Worm (Caenorhabditis elegans): Measurements from ENCODE around the gene F56D6.23.

The F56D6.23 gene

DNA sequence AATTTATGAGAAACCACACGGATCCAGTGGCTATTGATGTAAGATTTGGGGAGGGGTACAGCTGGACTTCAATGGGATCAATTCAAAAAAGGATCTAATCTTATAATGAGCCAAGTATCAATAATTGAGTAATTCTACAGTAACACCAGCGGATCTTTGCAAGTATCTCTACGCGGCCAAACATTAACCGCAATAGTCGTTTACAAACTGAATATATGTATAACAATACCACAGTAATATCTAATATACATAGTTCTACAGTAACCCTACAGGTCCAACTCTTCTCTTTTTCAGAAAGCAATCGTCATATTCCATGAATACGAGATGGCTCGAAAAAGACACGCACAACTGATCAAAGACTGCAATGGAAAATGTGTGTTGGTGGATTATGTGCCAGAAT, 26.2 kb upstream of the F56D6.23 start, which contains the start of gene F56D6.9:
Gene F56D6.9 (plus strand): TSS at position 301 of the 400 bp plus-strand sequence.
- TF ChIP-seq sma-9 (GFP tag; optimal IDR thresholded peaks at IDR 0.05) (no peak), sma-9 (tag; optimal IDR thresholded peaks at IDR 0.05) (no peak), elt-1 (tag; optimal IDR thresholded peaks at IDR 0.05) (no peak), alr-1 (tag; optimal IDR thresholded peaks at IDR 0.05) (no peak), mdl-1 (tag; optimal IDR thresholded peaks at IDR 0.05) (no peak), C34F6.9 (tag; optimal IDR thresholded peaks at IDR 0.05) (no peak), unc-62 (GFP tag; optimal IDR thresholded peaks at IDR 0.05) (no peak), mbf-1 (tag; optimal IDR thresholded peaks at IDR 0.05) (no peak), lin-11 (tag; optimal IDR thresholded peaks at IDR 0.05) (no peak), R02D3.7 (tag; optimal IDR thresholded peaks at IDR 0.05) (no peak), sem-4 (tag; optimal IDR thresholded peaks at IDR 0.05) (no peak), nhr-21 (tag; optimal IDR thresholded peaks at IDR 0.05) (no peak), nhr-25 (tag; optimal IDR thresholded peaks at IDR 0.05) (no peak), ceh-82 (tag; optimal IDR thresholded peaks at IDR 0.05) (no peak), aly-2 (tag; optimal IDR thresholded peaks at IDR 0.05) (no peak), nhr-12 (tag; optimal IDR thresholded peaks at IDR 0.05) (no peak), ama-1 (optimal IDR thresholded peaks at IDR 0.05) (no peak), gmeb-1 (tag; optimal IDR thresholded peaks at IDR 0.05) (no peak), fos-1 (tag; optimal IDR thresholded peaks at IDR 0.05) (no peak), zag-1 (tag; optimal IDR thresholded peaks at IDR 0.05) (no peak), dmd-4 (tag; optimal IDR thresholded peaks at IDR 0.05) (no peak)

DNA sequence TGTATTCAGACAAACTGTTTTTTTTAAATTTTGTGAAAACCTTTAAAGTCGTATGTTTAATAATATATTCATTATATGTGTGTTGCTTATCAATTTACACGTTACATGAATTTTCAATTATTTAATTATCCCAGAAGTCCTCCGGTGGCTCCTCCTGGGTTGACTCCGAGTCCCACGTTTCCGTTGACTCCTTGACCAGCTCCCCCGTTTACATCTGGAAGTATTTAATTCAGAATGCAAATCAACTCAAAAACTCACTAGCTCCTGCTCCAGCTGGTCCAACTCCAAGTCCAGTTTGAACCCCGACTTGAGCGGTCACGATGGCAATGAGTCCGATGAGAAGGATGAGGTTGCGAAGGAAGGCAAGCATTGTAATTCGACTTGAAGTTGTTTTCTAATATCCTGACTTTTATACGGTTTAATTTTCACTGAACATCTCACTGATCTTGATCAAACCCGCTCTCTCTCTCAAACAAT, 24.2 kb upstream of the F56D6.23 start, which contains the start of gene F56D6.8:
Gene F56D6.8 (minus strand): TSS at position 427 of the 477 bp plus-strand sequence.
- TF ChIP-seq R02D3.7 (tag; optimal IDR thresholded peaks at IDR 0.05): no peak
- TF ChIP-seq blmp-1 (tag; optimal IDR thresholded peaks at IDR 0.05; ENCODE audit: insufficient read depth): no peak
- no peak for TF ChIP-seq egl-27 (tag; optimal IDR thresholded peaks at IDR 0.05)
- TF ChIP-seq sma-3 (GFP tag; optimal IDR thresholded peaks at IDR 0.05): no peak
- no peak for TF ChIP-seq sma-9 (GFP tag; optimal IDR thresholded peaks at IDR 0.05)
- no peak for TF ChIP-seq sma-9 (tag; optimal IDR thresholded peaks at IDR 0.05)
- no peak for TF ChIP-seq F13H6.1 (tag; optimal IDR thresholded peaks at IDR 0.05)
- no peak for TF ChIP-seq ZK546.5 (tag; optimal IDR thresholded peaks at IDR 0.05)
- TF ChIP-seq nhr-25 (tag; optimal IDR thresholded peaks at IDR 0.05): no peak
- TF ChIP-seq nhr-10 (tag; optimal IDR thresholded peaks at IDR 0.05): no peak
- no peak for TF ChIP-seq nhr-77 (tag; optimal IDR thresholded peaks at IDR 0.05)
- no peak for TF ChIP-seq unc-55 (GFP tag; optimal IDR thresholded peaks at IDR 0.05)
- no peak for TF ChIP-seq nhr-21 (tag; optimal IDR thresholded peaks at IDR 0.05)
- TF ChIP-seq mab-5 (tag; optimal IDR thresholded peaks at IDR 0.05): no peak
- TF ChIP-seq C34F6.9 (tag; optimal IDR thresholded peaks at IDR 0.05): no peak
- TF ChIP-seq ceh-16 (tag; optimal IDR thresholded peaks at IDR 0.05): no peak
- no peak for TF ChIP-seq elt-1 (tag; optimal IDR thresholded peaks at IDR 0.05)
- no peak for TF ChIP-seq sem-4 (tag; optimal IDR thresholded peaks at IDR 0.05)
- TF ChIP-seq unc-62 (GFP tag; optimal IDR thresholded peaks at IDR 0.05): no peak
- no peak for TF ChIP-seq lin-11 (tag; optimal IDR thresholded peaks at IDR 0.05)
- TF ChIP-seq ztf-11 (tag; optimal IDR thresholded peaks at IDR 0.05): no peak

DNA sequence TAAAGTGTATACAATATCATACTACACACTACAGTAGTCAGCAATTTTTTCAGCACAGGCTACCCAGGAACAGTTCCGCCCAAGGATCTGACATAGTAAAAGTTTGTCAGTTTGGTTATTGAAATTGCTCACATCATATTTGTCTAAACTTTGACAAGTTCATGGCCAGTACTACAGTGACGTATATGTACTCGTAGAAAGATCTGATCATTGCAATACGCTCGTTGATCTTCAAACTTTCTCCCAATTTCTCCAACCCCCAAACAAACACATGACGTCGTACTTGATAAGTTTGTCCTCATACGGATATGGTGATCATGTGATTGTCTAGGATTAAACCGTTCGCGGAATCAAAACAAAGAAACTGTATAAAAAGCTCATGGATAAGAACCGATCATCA, 23.5 kb upstream of the F56D6.23 start, which contains the start of gene dct-8:
Gene dct-8 (plus strand): TSS at position 301 of the 400 bp plus-strand sequence.
- TF ChIP-seq nhr-23 (tag; optimal IDR thresholded peaks at IDR 0.05) (no peak), nhr-25 (tag; optimal IDR thresholded peaks at IDR 0.05) (no peak), nhr-11 (tag; optimal IDR thresholded peaks at IDR 0.05) (no peak), nhr-21 (tag; optimal IDR thresholded peaks at IDR 0.05) (no peak), ama-1 (optimal IDR thresholded peaks at IDR 0.05) (no peak), ztf-11 (tag; optimal IDR thresholded peaks at IDR 0.05) (no peak), Y55F3AM.14 (GFP tag; optimal IDR thresholded peaks at IDR 0.05) (no peak), R02D3.7 (tag; optimal IDR thresholded peaks at IDR 0.05) (no peak), aly-2 (tag; optimal IDR thresholded peaks at IDR 0.05) (no peak), mdl-1 (tag; optimal IDR thresholded peaks at IDR 0.05) (no peak), ztf-1 (GFP tag; conservative IDR thresholded peaks at IDR 0.05) (no peak), nhr-10 (tag; optimal IDR thresholded peaks at IDR 0.05) (no peak), crh-2 (tag; optimal IDR thresholded peaks at IDR 0.05) (no peak), zag-1 (tag; optimal IDR thresholded peaks at IDR 0.05) (no peak)
